Fruit fly (Drosophila melanogaster) S2 (cell line): ENCODE data around the gene CG31871.

Experiments used
- CG8478 ChIP-seq: fragments of >200 bp; optimal IDR thresholded peaks from 2 replicates; lab custom pipeline; 2018
- CTCF ChIP-seq, 2 experiments: fragments of >200 bp; optimal IDR thresholded peaks; 2 replicates each; lab custom pipeline; 2018

DNA sequence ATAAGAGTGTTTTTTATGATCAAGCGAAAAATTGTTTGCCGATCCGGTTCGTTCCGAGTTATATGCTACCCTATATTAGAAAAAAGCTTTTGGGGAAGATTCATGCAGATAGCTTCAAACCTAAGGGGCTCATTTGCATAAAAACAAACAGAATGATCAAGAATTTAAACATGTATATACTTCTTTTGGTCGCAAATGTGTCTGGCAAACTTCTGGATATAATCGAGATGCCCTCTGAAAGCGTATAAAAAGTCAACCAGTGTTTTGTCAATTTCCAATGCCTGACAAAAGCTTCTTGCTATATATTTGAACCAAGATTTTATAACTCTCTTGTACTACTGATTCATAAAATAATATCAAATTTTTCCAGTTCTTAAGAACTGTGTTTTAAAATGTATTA, 23.8 kb downstream of the CG31871 start:
- TF ChIP-seq CG8478 (lab: Kevin White, UChicago) (no peak), CTCF (optimal IDR thresholded peaks at IDR 0.05; lab: Kevin White, UChicago) (no peak)
